Fruit fly (Drosophila melanogaster) whole organism, pupa: ENCODE results near the gene CG3071.

Source experiments
- CG12605 ChIP-seq: fragments of 200-800 bp; sonication (Bioruptor generic); IDR thresholded peaks from 2 replicates; pipeline ENCODE4 v1.3.6; 2022; ENCODE audit warnings: missing biosample characterization, missing genetic modification characterization
- CG15710 ChIP-seq: fragments of 200-800 bp; sonication (Bioruptor generic); optimal IDR thresholded peaks from 2 replicates; lab custom pipeline; 2018; ENCODE audit warnings: missing biosample characterization, mild to moderate bottlenecking, missing genetic modification characterization, moderate library complexity
- CG8159 ChIP-seq: fragments of 200-800 bp; sonication (Bioruptor generic); optimal IDR thresholded peaks from 3 replicates; lab custom pipeline; 2018; ENCODE audit warnings: missing biosample characterization, mild to moderate bottlenecking, missing genetic modification characterization, moderate library complexity
- CG9948 ChIP-seq: fragments of 200-800 bp; sonication (Bioruptor generic); optimal IDR thresholded peaks from 2 replicates; lab custom pipeline; 2018; ENCODE audit warnings: missing biosample characterization, mild to moderate bottlenecking, missing genetic modification characterization, moderate library complexity
- Ets98B ChIP-seq: fragments of 200-800 bp; sonication (Bioruptor generic); IDR thresholded peaks from 2 replicates; pipeline ENCODE4 v1.3.6; 2022; ENCODE audit warnings: missing biosample characterization, missing genetic modification characterization
- Pif1B ChIP-seq: fragments of 200-800 bp; sonication (Bioruptor generic); optimal IDR thresholded peaks from 3 replicates; lab custom pipeline; 2016; ENCODE audit warnings: missing biosample characterization, missing genetic modification characterization
- Snoo ChIP-seq: fragments of 200-800 bp; sonication (Bioruptor generic); optimal IDR thresholded peaks from 3 replicates; lab custom pipeline; 2017; ENCODE audit warnings: missing biosample characterization, mild to moderate bottlenecking, missing genetic modification characterization, inconsistent platforms
- rn ChIP-seq: fragments of 200-800 bp; sonication (Bioruptor generic); IDR thresholded peaks from 2 replicates; pipeline ENCODE4 v1.3.6; 2022; ENCODE audit warnings: missing biosample characterization, missing genetic modification characterization

DNA sequence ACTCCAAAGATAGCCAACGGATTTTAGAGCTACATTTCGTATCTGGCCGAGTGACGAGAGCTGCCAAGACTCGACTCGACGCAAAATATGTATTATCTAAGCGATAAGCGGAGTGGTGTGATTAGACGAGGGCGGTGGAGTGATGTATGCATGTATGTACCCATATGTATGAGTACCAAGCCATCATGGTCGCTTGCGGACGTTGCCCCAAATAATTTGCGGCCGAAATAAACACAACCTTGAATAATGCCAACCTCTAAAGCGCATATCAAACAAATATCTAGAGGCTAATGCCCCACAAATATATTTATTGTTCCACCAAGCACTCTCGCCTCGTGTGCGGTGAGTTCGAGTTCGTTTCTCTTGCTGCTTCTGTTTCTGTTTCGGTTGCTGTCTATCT, 40.2 kb downstream of the CG3071 start:
- TF ChIP-seq Ets98B = no peak
- TF ChIP-seq rn (GFP tag; lab: Robert Waterston, UW) = no peak
- TF ChIP-seq CG9948 (tag; lab: Kevin White, UChicago) = no peak
- no peak for TF ChIP-seq CG15710 (tag; lab: Kevin White, UChicago)
- no peak for TF ChIP-seq Snoo (tag; lab: Kevin White, UChicago)
- no peak for TF ChIP-seq CG12605
- TF ChIP-seq CG8159 = no peak
- no peak for TF ChIP-seq Pif1B (GFP tag; lab: Kevin White, UChicago)
